Fruit fly (Drosophila melanogaster): ENCODE measurements around the gene VAChT.

VAChT gene

dm6 chr3R:18663525-18663924 is 41.8 kb upstream of the VAChT start, which contains the start of the genes Cpsf73 and Gos28 (continued):
- no peak for TF ChIP-seq CG1602 (GFP tag; optimal IDR thresholded peaks at IDR 0.05)
- TF ChIP-seq ham (GFP tag; IDR thresholded peaks at IDR 0.05), result no peak
- TF ChIP-seq Sox100B (GFP tag; optimal IDR thresholded peaks at IDR 0.05), result no peak
- 0 out of 2 replicates have a peak, but pooled peaks have one; percentile 32 for TF ChIP-seq ara (GFP tag; IDR thresholded peaks at IDR 0.05)
- no peak for TF ChIP-seq sima (GFP tag; optimal IDR thresholded peaks at IDR 0.05)
- no peak for TF ChIP-seq Ravus (GFP tag; IDR thresholded peaks at IDR 0.05)
- no peak for TF ChIP-seq CG16815 (GFP tag; optimal IDR thresholded peaks at IDR 0.05)
- TF ChIP-seq CG8359 (GFP tag; optimal IDR thresholded peaks at IDR 0.05; ENCODE audit: borderline replicate concordance), result no peak
- TF ChIP-seq Jarid2 (GFP tag; optimal IDR thresholded peaks at IDR 0.05), result no peak
- TF ChIP-seq Hmr (GFP tag; optimal IDR thresholded peaks at IDR 0.05), result no peak
- peak; percentile 33 for TF ChIP-seq CoRest (tag; optimal IDR thresholded peaks at IDR 0.05)
- no peak for TF ChIP-seq Tbp (GFP tag; optimal IDR thresholded peaks at IDR 0.05)
- peak; percentile 48; the same call in 1 of the 2 replicates for TF ChIP-seq Rfx (GFP tag; IDR thresholded peaks at IDR 0.05)
- TF ChIP-seq CG1024 (GFP tag; IDR thresholded peaks at IDR 0.05), result no peak
- no peak for TF ChIP-seq H2.0 (GFP tag; IDR thresholded peaks at IDR 0.05)
- TF ChIP-seq NFAT (GFP tag; IDR thresholded peaks at IDR 0.05), result no peak
- TF ChIP-seq ab (GFP tag; optimal IDR thresholded peaks at IDR 0.05), result no peak
- peak; percentile 28 for TF ChIP-seq lilli (GFP tag; optimal IDR thresholded peaks at IDR 0.05)
- no peak for TF ChIP-seq gce (GFP tag; IDR thresholded peaks at IDR 0.05)
- TF ChIP-seq Usf (GFP tag; optimal IDR thresholded peaks at IDR 0.05), result no peak
- no peak for TF ChIP-seq CG7745 (tag; optimal IDR thresholded peaks at IDR 0.05)
- TF ChIP-seq slp2 (GFP tag; optimal IDR thresholded peaks at IDR 0.05), result peak; percentile 13
- no peak for TF ChIP-seq ro (GFP tag; IDR thresholded peaks at IDR 0.05)
- peak; percentile 61 for TF ChIP-seq CHES-1-like (GFP tag; optimal IDR thresholded peaks at IDR 0.05)
- peak; percentile 61; the same call in 2 of the 3 replicates for TF ChIP-seq knrl (GFP tag; IDR thresholded peaks at IDR 0.05; ENCODE audit: partially characterized antibody)
- TF ChIP-seq sisA (GFP tag; IDR thresholded peaks at IDR 0.05), result peak; percentile 28; the same call in 1 of the 2 replicates
- peak; percentile 54 for TF ChIP-seq CG10267 (tag; optimal IDR thresholded peaks at IDR 0.05)
- TF ChIP-seq nerfin-2 (GFP tag; IDR thresholded peaks at IDR 0.05; ENCODE audit: partially characterized antibody), result no peak; the same call in 1 of the 2 replicates
- no peak for TF ChIP-seq Kr (GFP tag; optimal IDR thresholded peaks at IDR 0.05)
- TF ChIP-seq Dek (tag; optimal IDR thresholded peaks at IDR 0.05), result no peak
- TF ChIP-seq run (tag; optimal IDR thresholded peaks at IDR 0.05), result no peak
- no peak for TF ChIP-seq Gsc (GFP tag; IDR thresholded peaks at IDR 0.05)
- TF ChIP-seq CG11456 (GFP tag; IDR thresholded peaks at IDR 0.05), result no peak
- no peak for TF ChIP-seq CG14050 (GFP tag; IDR thresholded peaks at IDR 0.05)
- peak; percentile 5 for TF ChIP-seq CG17359 (tag; optimal IDR thresholded peaks at IDR 0.05)
- no peak for TF ChIP-seq CG4328 (GFP tag; optimal IDR thresholded peaks at IDR 0.05)
- TF ChIP-seq CG32767 (GFP tag; IDR thresholded peaks at IDR 0.05), result no peak
- no peak for TF ChIP-seq CG6813 (GFP tag; optimal IDR thresholded peaks at IDR 0.05)
- no peak for TF ChIP-seq sr (GFP tag; IDR thresholded peaks at IDR 0.05)
- TF ChIP-seq tll (GFP tag; optimal IDR thresholded peaks at IDR 0.05), result peak in 1 of 2 experiments; percentile 74
- TF ChIP-seq Lim3 (GFP tag; IDR thresholded peaks at IDR 0.05), result no peak
- TF ChIP-seq pzg (GFP tag; optimal IDR thresholded peaks at IDR 0.05), result peak; percentile 65
- no peak for TF ChIP-seq cwo (GFP tag; optimal IDR thresholded peaks at IDR 0.05)
- peak; percentile 51 for TF ChIP-seq Sry-δ (GFP tag; optimal IDR thresholded peaks at IDR 0.05)
- no peak for TF ChIP-seq Ssrp (tag; optimal IDR thresholded peaks at IDR 0.05)
- no peak for TF ChIP-seq CG7372 (GFP tag; IDR thresholded peaks at IDR 0.05)
- no peak for TF ChIP-seq CkIIα-i1 (GFP tag; IDR thresholded peaks at IDR 0.05)
- TF ChIP-seq CG2120 (GFP tag; optimal IDR thresholded peaks at IDR 0.05), result peak; percentile 37
- no peak for TF ChIP-seq esg (GFP tag; conservative IDR thresholded peaks at IDR 0.05)
- no peak for TF ChIP-seq dati (GFP tag; IDR thresholded peaks at IDR 0.05)
- TF ChIP-seq nmo (GFP tag; optimal IDR thresholded peaks at IDR 0.05), result peak; percentile 69

Data from whole organism, embryonic.